Worm (Caenorhabditis elegans): ENCODE data around the gene T28A11.3.

ce11 chrV:3289267-3289666, 14.1 kb downstream of the T28A11.3 start, which contains the start of gene F35F10.6:
- TF ChIP-seq ceh-27 (GFP tag; optimal IDR thresholded peaks at IDR 0.05), result no peak
- TF ChIP-seq Y79H2A.3 (GFP tag; conservative IDR thresholded peaks at IDR 0.05), result no peak
- no peak for TF ChIP-seq aptf-3 (GFP tag; IDR thresholded peaks at IDR 0.05)
- TF ChIP-seq snpc-1.3 (tag; optimal IDR thresholded peaks at IDR 0.05; ENCODE audit: insufficient read depth), result no peak
- TF ChIP-seq ama-1 (optimal IDR thresholded peaks at IDR 0.05), result no peak
- no peak for TF ChIP-seq ama-1 (GFP tag; optimal IDR thresholded peaks at IDR 0.05)
- no peak for TF ChIP-seq lir-1 (GFP tag; conservative IDR thresholded peaks at IDR 0.05)
- no peak for TF ChIP-seq C06A6.2 (GFP tag; conservative IDR thresholded peaks at IDR 0.05)
- no peak for TF ChIP-seq dpff-1 (tag; optimal IDR thresholded peaks at IDR 0.05)
- TF ChIP-seq snpc-1.1 (tag; optimal IDR thresholded peaks at IDR 0.05; ENCODE audit: insufficient read depth), result no peak
- TF ChIP-seq efl-1 (GFP tag; optimal IDR thresholded peaks at IDR 0.05), result no peak

Measured in whole organism, young adult.